Worm (Caenorhabditis elegans) whole organism, L2 larva: ENCODE measurements around the gene elf-1.

ENCODE experiments used
- R02D3.7 ChIP-seq: fragments of 150-350 bp; optimal IDR thresholded peaks from 2 replicates; lab custom pipeline; 2014; ENCODE audit warnings: missing biosample characterization, missing genetic modification characterization
- ZK546.5 ChIP-seq: sonication (generic microtip); optimal IDR thresholded peaks from 2 replicates; lab custom pipeline; 2017; ENCODE audit warnings: missing biosample characterization, missing genetic modification characterization
- ama-1 ChIP-seq: fragments of 150-350 bp; optimal IDR thresholded peaks from 2 replicates; lab custom pipeline; 2018; ENCODE audit warnings: inconsistent platforms
- elt-3 ChIP-seq: sonication (generic microtip); optimal IDR thresholded peaks from 2 replicates; lab custom pipeline; 2017; ENCODE audit warnings: missing biosample characterization, missing genetic modification characterization
- mab-5 ChIP-seq: fragments of 150-350 bp; optimal IDR thresholded peaks from 2 replicates; lab custom pipeline; 2014; ENCODE audit warnings: missing biosample characterization, missing genetic modification characterization
- nhr-129 ChIP-seq: fragments of 150-350 bp; optimal IDR thresholded peaks from 2 replicates; lab custom pipeline; 2014; ENCODE audit warnings: missing biosample characterization, missing genetic modification characterization
- nhr-237 ChIP-seq: fragments of 150-350 bp; optimal IDR thresholded peaks from 2 replicates; lab custom pipeline; 2014; ENCODE audit warnings: missing biosample characterization, missing genetic modification characterization
- nhr-77 ChIP-seq: fragments of 150-350 bp; optimal IDR thresholded peaks from 2 replicates; lab custom pipeline; 2014; ENCODE audit warnings: missing biosample characterization, missing genetic modification characterization
- peb-1 ChIP-seq: fragments of 150-350 bp; optimal IDR thresholded peaks from 2 replicates; lab custom pipeline; 2014; ENCODE audit warnings: missing biosample characterization, missing genetic modification characterization

DNA sequence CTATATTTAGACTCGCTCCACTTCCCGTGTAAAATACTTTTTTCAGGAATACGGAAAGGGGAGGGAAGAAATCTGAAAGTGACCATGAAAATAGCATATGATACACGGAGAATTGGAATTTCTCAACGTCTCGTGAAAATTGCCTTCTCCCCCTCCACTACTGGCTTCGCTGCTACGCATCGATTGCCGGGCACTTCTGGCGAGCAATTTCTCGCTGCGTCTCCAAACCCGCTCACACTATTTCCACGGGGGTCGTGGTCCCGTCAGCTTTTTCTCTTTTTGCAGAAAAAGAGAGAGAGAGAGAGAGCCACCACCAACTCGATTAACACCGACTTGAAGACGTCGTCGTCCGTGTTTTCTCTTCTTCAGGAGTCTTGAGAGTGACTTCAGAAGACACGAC is 18.0 kb upstream of the elf-1 start:
- no peak for TF ChIP-seq peb-1 (tag; lab: Kevin White, UChicago)
- peak; percentile 14 for TF ChIP-seq mab-5 (tag; lab: Kevin White, UChicago)
- TF ChIP-seq ZK546.5 (tag; lab: Kevin White, UChicago), result no peak
- TF ChIP-seq nhr-237, result no peak
- no peak for TF ChIP-seq ama-1 (lab: Kevin White, UChicago)
- TF ChIP-seq nhr-129, result peak; percentile 44
- no peak for TF ChIP-seq elt-3 (tag; lab: Kevin White, UChicago)
- TF ChIP-seq nhr-77 (tag; lab: Kevin White, UChicago), result no peak
- no peak for TF ChIP-seq R02D3.7 (tag; lab: Kevin White, UChicago)
